Worm (Caenorhabditis elegans): Measurements from ENCODE around the gene Y105C5A.12.

- TF ChIP-seq elt-1 (tag; optimal IDR thresholded peaks at IDR 0.05; ENCODE audit: borderline replicate concordance, insufficient read depth) (no peak), drap-1 (GFP tag; optimal IDR thresholded peaks at IDR 0.05) (no peak), snpc-4 (tag; optimal IDR thresholded peaks at IDR 0.05) (no peak), mab-5 (tag; optimal IDR thresholded peaks at IDR 0.05) (no peak), pha-4 (tag; optimal IDR thresholded peaks at IDR 0.05) (no peak)
Measured at ce11 chrIV:15639223-15639622, 2.4 kb downstream of the Y105C5A.12 start.
